Worm (Caenorhabditis elegans) whole organism, late embryonic: ENCODE measurements around the gene K10B2.4.

Experiments used
- C08G9.2 ChIP-seq: sonication (generic microtip); optimal IDR thresholded peaks from 2 replicates; lab custom pipeline; 2016; ENCODE audit warnings: mild to moderate bottlenecking, missing genetic modification characterization, moderate library complexity, missing compliant biosample characterization
- C38D4.7 ChIP-seq: fragments of 200-800 bp; sonication (Bioruptor generic); optimal IDR thresholded peaks from 2 replicates; lab custom pipeline; 2018; ENCODE audit warnings: mild to moderate bottlenecking, missing genetic modification characterization, moderate library complexity, missing compliant biosample characterization
- K09A11.1 ChIP-seq: sonication (generic microtip); optimal IDR thresholded peaks from 2 replicates; lab custom pipeline; 2017; ENCODE audit warnings: antibody characterized with exemption, mild to moderate bottlenecking, missing genetic modification characterization, missing compliant biosample characterization; ENCODE audit not compliant: insufficient read depth
- T23F11.4 ChIP-seq: fragments of 200-800 bp; sonication (Bioruptor generic); optimal IDR thresholded peaks from 2 replicates; lab custom pipeline; 2018; ENCODE audit warnings: mild to moderate bottlenecking, missing genetic modification characterization, missing compliant biosample characterization
- Y22D7AL.16 ChIP-seq: sonication (generic microtip); optimal IDR thresholded peaks from 2 replicates; lab custom pipeline; 2016; ENCODE audit warnings: missing genetic modification characterization, missing compliant biosample characterization
- ahr-1 ChIP-seq: sonication (generic microtip); optimal IDR thresholded peaks from 2 replicates; lab custom pipeline; 2016; ENCODE audit warnings: missing genetic modification characterization, missing compliant biosample characterization
- ama-1 ChIP-seq: fragments of 150-350 bp; optimal IDR thresholded peaks from 2 replicates; lab custom pipeline; 2014
- ceh-19 ChIP-seq: fragments of 200-800 bp; sonication (Bioruptor generic); optimal IDR thresholded peaks from 2 replicates; lab custom pipeline; 2018; ENCODE audit warnings: mild to moderate bottlenecking, missing genetic modification characterization, missing compliant biosample characterization
- ceh-2 ChIP-seq: sonication (generic microtip); optimal IDR thresholded peaks from 2 replicates; lab custom pipeline; 2016; ENCODE audit warnings: missing genotype, missing genetic modification characterization, missing compliant biosample characterization
- ceh-22 ChIP-seq: sonication (generic microtip); optimal IDR thresholded peaks from 2 replicates; lab custom pipeline; 2017; ENCODE audit warnings: missing biosample characterization, missing genetic modification characterization
- ceh-30 ChIP-seq: fragments of 150-350 bp; optimal IDR thresholded peaks from 2 replicates; lab custom pipeline; 2014; ENCODE audit warnings: missing biosample characterization, missing genetic modification characterization
- ceh-31 ChIP-seq: sonication (generic microtip); optimal IDR thresholded peaks from 2 replicates; lab custom pipeline; 2016; ENCODE audit warnings: missing genetic modification characterization, missing compliant biosample characterization
- ceh-48 ChIP-seq: sonication (generic microtip); optimal IDR thresholded peaks from 2 replicates; lab custom pipeline; 2016; ENCODE audit warnings: missing genetic modification characterization, inconsistent platforms, missing compliant biosample characterization
- che-1 ChIP-seq: sonication (generic microtip); optimal IDR thresholded peaks from 2 replicates; lab custom pipeline; 2016; ENCODE audit warnings: mild to moderate bottlenecking, missing genetic modification characterization, missing compliant biosample characterization
- eyg-1 ChIP-seq: sonication (generic microtip); optimal IDR thresholded peaks from 2 replicates; lab custom pipeline; 2016; ENCODE audit warnings: missing genotype, missing genetic modification characterization, missing compliant biosample characterization
- fkh-10 ChIP-seq: fragments of 150-350 bp; optimal IDR thresholded peaks from 2 replicates; lab custom pipeline; 2014; ENCODE audit warnings: missing biosample characterization, missing genetic modification reagents, missing genetic modification characterization
- fkh-6 ChIP-seq: sonication (generic microtip); optimal IDR thresholded peaks from 2 replicates; lab custom pipeline; 2016; ENCODE audit warnings: missing genetic modification characterization, missing compliant biosample characterization
- hlh-30 ChIP-seq: sonication (generic microtip); optimal IDR thresholded peaks from 2 replicates; lab custom pipeline; 2017; ENCODE audit warnings: antibody characterized with exemption, missing genetic modification characterization, missing compliant biosample characterization; ENCODE audit not compliant: insufficient read depth
- hlh-8 ChIP-seq: sonication (generic microtip); optimal IDR thresholded peaks from 2 replicates; lab custom pipeline; 2016; ENCODE audit warnings: missing genotype, missing genetic modification characterization, missing compliant biosample characterization
- nfya-1 ChIP-seq: sonication (generic microtip); optimal IDR thresholded peaks from 2 replicates; lab custom pipeline; 2017; ENCODE audit warnings: missing genetic modification characterization, mild to moderate bottlenecking, missing compliant biosample characterization, antibody characterized with exemption, moderate library complexity
- nhr-11 ChIP-seq: fragments of 150-350 bp; optimal IDR thresholded peaks from 2 replicates; lab custom pipeline; 2014; ENCODE audit warnings: missing biosample characterization, missing genetic modification characterization
- nhr-232 ChIP-seq: sonication (generic microtip); optimal IDR thresholded peaks from 2 replicates; lab custom pipeline; 2016; ENCODE audit warnings: missing genetic modification characterization, missing compliant biosample characterization
- npax-4 ChIP-seq: sonication (generic microtip); optimal IDR thresholded peaks from 2 replicates; lab custom pipeline; 2016; ENCODE audit warnings: missing genetic modification characterization, missing compliant biosample characterization
- pat-9 ChIP-seq: fragments of 200-800 bp; sonication (Bioruptor generic); optimal IDR thresholded peaks from 2 replicates; lab custom pipeline; 2018; ENCODE audit warnings: mild to moderate bottlenecking, missing genetic modification characterization, moderate library complexity, missing compliant biosample characterization
- pax-1 ChIP-seq: fragments of 150-350 bp; optimal IDR thresholded peaks from 2 replicates; lab custom pipeline; 2014; ENCODE audit warnings: missing biosample characterization, missing genetic modification characterization
- pha-4 ChIP-seq: fragments of 150-350 bp; optimal IDR thresholded peaks from 2 replicates; lab custom pipeline; 2018; ENCODE audit warnings: missing biosample characterization, missing genetic modification reagents, missing genetic modification characterization
- pros-1 ChIP-seq: fragments of 150-350 bp; optimal IDR thresholded peaks from 2 replicates; lab custom pipeline; 2014; ENCODE audit warnings: missing biosample characterization, missing genetic modification reagents, missing genetic modification characterization
- ref-2 ChIP-seq: sonication (generic microtip); optimal IDR thresholded peaks from 2 replicates; lab custom pipeline; 2016; ENCODE audit warnings: missing genetic modification characterization, missing compliant biosample characterization
- rnt-1 ChIP-seq: sonication (generic microtip); optimal IDR thresholded peaks from 2 replicates; lab custom pipeline; 2016; ENCODE audit warnings: missing genetic modification characterization, missing compliant biosample characterization
- sdc-2 ChIP-seq: sonication (generic microtip); optimal IDR thresholded peaks from 2 replicates; lab custom pipeline; 2016; ENCODE audit warnings: missing genotype, missing genetic modification characterization, missing compliant biosample characterization
- sox-2 ChIP-seq: fragments of 200-800 bp; sonication (Bioruptor generic); IDR thresholded peaks from 2 replicates; pipeline ENCODE4 v1.3.6; 2022; ENCODE audit warnings: missing genetic modification reagents, missing genetic modification characterization, missing compliant biosample characterization
- sox-4 ChIP-seq: sonication (generic microtip); optimal IDR thresholded peaks from 2 replicates; lab custom pipeline; 2017; ENCODE audit warnings: mild to moderate bottlenecking, missing genetic modification characterization, inconsistent platforms, missing compliant biosample characterization
- tbx-2 ChIP-seq: sonication (generic microtip); optimal IDR thresholded peaks from 2 replicates; lab custom pipeline; 2016; ENCODE audit warnings: missing genetic modification characterization, missing compliant biosample characterization
- tbx-7 ChIP-seq: sonication (generic microtip); optimal IDR thresholded peaks from 2 replicates; lab custom pipeline; 2016; ENCODE audit warnings: missing genotype, missing genetic modification characterization, missing compliant biosample characterization
- unc-55 ChIP-seq: sonication (generic microtip); optimal IDR thresholded peaks from 2 replicates; lab custom pipeline; 2017; ENCODE audit warnings: missing biosample characterization, missing genetic modification reagents, missing genetic modification characterization
- ztf-16 ChIP-seq: sonication (generic microtip); optimal IDR thresholded peaks from 2 replicates; lab custom pipeline; 2017; ENCODE audit warnings: missing genetic modification characterization, missing compliant biosample characterization

K10B2.4 gene

DNA sequence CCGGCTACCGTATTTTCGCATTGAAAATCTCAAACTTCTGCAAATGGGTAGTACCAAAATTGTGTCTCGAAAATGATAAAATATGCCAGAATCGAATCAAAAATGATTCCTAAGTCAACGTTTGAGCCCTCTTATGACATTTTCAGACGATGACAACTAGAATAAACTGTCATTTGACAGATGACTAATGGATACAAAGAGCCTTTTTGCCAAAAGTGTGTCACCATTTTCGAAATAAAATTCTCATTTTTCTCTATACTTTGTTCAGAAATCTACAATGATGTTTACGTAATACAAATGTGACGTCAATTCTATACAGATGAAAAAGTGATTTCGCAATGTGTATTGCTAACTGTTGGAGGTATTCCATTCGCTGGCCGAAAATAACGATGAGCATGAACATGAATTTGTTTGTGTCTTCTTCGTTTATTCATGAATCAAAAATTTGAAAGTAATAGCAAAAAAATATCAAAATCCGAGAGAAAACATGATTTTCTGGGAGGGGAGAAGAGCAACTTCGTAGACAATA, 14.1 kb downstream of the K10B2.4 start:
- TF ChIP-seq nfya-1 (no peak), ama-1 (lab: Kevin White, UChicago) (peak; percentile 77)

DNA sequence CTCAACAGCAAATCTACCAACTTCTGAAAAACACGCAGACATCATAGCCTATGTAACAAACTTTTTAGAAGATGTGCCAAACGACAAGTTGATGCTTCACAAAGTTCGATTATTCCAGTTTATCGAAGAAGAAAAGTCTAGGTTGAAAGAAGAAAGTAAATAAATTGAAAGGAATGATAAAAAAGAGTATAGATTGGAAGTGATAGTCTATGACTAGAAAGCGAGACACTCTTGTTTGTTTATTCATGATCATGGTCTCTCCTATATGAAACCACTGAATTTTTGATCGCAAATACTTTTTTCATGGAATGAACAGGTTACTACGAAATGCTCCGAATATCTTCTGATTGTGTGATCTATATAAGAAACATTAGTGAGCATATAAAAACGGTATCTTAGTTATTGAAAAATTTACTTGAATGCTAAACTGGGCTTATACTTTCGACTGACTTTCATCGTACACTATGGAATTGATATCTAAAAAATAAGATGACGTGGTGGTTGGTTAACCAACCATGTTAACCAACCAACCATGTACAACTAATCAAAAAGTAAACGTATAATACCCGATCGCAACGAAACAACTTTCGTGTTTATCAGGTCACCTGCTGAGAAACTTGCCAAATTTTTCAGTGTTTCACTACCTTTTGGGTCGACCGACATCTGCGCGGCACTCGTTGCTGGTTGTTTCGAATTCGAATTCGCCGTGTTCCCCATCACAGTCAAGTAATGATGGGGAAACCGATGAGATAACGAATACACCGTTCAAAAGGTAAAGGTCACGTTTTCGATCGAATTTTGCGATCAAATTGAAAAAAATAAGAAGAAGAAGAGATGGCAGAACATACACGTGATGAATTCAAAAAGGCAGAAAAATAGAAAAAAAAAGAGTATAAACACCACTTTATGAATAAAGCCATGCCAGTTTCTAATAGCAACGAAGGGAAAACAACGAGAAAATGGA, 15.3 kb downstream of the K10B2.4 start, which contains the start of gene C32D5.8:
TSS of gene C32D5.8 (minus strand) at position 770 of the 964 bp plus-strand sequence.
- TF ChIP-seq ceh-19 = no peak
- no peak for TF ChIP-seq sdc-2
- TF ChIP-seq T23F11.4 (GFP tag; lab: Kevin White, UChicago) = no peak
- TF ChIP-seq npax-4 (tag; lab: Kevin White, UChicago) = no peak
- no peak for TF ChIP-seq eyg-1
- no peak for TF ChIP-seq ama-1 (lab: Kevin White, UChicago)
- no peak for TF ChIP-seq che-1 (tag; lab: Kevin White, UChicago)
- TF ChIP-seq fkh-10 = no peak
- no peak for TF ChIP-seq ceh-48 (tag; lab: Kevin White, UChicago)
- TF ChIP-seq sox-2 (GFP tag; lab: Robert Waterston, UW) = no peak
- TF ChIP-seq ahr-1 (tag; lab: Kevin White, UChicago) = no peak
- TF ChIP-seq ceh-2 (tag; lab: Kevin White, UChicago) = no peak
- no peak for TF ChIP-seq ceh-30 (tag; lab: Kevin White, UChicago)
- TF ChIP-seq ceh-31 = no peak
- TF ChIP-seq pat-9 (tag; lab: Kevin White, UChicago) = no peak

DNA sequence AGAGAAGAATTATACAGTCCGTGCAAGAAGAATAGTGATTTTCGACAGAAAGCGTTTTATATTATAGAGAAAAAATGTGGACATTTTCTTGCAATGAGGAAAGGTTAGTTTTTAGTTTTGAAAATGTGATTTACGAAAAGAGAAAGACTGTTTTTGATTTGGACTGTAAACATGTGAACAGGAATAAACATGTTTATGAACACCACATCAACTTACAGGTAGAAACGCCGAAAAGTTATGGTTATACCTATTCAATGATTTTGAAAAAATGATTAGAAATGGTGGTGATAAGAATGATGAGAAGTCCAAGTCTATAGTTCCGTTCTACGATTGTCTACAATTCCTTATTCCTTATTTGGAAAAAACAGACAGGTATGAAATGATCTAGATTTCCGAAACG, 16.2 kb downstream of the K10B2.4 start:
- TF ChIP-seq tbx-7 (tag; lab: Kevin White, UChicago) = no peak
- TF ChIP-seq pros-1 (tag; lab: Kevin White, UChicago) = no peak

DNA sequence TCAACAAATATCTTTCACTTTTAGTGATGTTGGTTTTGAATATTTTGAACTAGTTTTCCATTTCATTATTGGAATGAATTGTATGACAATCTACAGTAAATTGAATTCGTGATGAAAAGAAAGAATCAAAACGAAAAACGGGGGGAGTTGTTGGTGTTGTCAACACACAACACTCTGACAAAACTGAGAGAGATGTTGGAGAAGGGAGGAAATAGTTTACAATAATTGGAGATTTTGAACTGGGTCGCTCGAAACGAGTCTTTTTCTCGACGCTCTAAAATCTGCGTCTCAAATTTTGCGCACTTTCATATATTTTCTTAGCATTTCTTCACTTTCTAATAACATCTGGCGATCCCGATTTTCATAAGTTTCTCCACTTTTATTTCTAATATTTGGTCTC, 16.9 kb downstream of the K10B2.4 start, which contains the start of gene txt-18:
TSS of gene txt-18 (plus strand) at position 180 of the 400 bp plus-strand sequence.
- TF ChIP-seq ceh-30 (tag; lab: Kevin White, UChicago) = no peak

DNA sequence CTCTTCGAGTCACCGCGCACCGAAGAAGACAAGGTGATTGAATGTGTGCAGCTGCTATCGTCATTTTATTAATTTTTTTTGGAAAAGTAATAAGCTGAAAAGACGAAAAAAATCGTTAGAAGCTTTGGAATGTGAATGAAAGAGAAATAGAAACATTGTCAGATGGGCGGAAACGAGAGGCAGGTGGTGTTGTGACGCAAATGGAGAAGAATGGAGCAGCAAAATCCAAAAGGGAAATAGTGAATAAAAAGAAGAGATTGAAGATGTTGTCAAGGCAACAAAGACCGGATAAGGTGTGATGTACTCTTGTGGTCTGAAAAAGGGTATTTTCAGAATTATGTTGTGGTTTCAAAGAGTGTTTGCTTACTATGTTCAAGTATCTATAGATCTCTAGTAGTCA, 18.3 kb downstream of the K10B2.4 start:
- TF ChIP-seq ztf-16 (tag; lab: Kevin White, UChicago) (no peak), ceh-22 (tag; lab: Kevin White, UChicago) (no peak), ahr-1 (tag; lab: Kevin White, UChicago) (no peak), fkh-6 (tag; lab: Kevin White, UChicago) (no peak), ceh-31 (no peak), unc-55 (GFP tag; lab: Kevin White, UChicago) (no peak), pha-4 (tag; lab: Kevin White, UChicago) (no peak), ceh-30 (tag; lab: Kevin White, UChicago) (no peak), C08G9.2 (tag; lab: Kevin White, UChicago) (no peak), Y22D7AL.16 (tag; lab: Kevin White, UChicago) (no peak), ceh-19 (no peak), pat-9 (tag; lab: Kevin White, UChicago) (no peak)

DNA sequence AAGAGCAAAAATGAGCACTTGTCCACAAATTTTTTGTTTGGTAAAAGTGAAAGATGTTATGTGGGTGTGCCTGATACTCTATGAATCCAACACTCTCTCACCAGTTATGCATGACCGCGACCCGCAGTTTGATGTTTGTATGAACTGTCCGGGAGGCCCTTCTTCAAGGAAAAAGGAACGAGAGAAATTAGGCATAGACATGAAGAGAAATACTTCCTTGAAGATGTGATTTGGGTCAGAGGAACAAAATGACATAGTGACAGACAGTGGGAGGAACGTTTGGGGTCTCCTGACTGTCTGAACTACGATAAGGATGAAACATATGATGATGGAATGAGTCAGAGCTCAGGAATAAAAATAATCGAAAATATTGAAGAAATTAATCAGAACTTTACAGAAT, 19.7 kb downstream of the K10B2.4 start:
- TF ChIP-seq ceh-31 = no peak
- TF ChIP-seq ceh-48 (tag; lab: Kevin White, UChicago) = no peak
- no peak for TF ChIP-seq nhr-11
- no peak for TF ChIP-seq pax-1
- TF ChIP-seq ahr-1 (tag; lab: Kevin White, UChicago) = no peak
- no peak for TF ChIP-seq nhr-232 (tag; lab: Kevin White, UChicago)
- no peak for TF ChIP-seq T23F11.4 (GFP tag; lab: Kevin White, UChicago)
- no peak for TF ChIP-seq C38D4.7 (GFP tag; lab: Kevin White, UChicago)
- no peak for TF ChIP-seq tbx-2 (tag; lab: Kevin White, UChicago)
- no peak for TF ChIP-seq eyg-1
- no peak for TF ChIP-seq hlh-8 (tag; lab: Kevin White, UChicago)
- TF ChIP-seq K09A11.1 (tag; lab: Kevin White, UChicago) = no peak
- no peak for TF ChIP-seq C08G9.2 (tag; lab: Kevin White, UChicago)
- TF ChIP-seq hlh-30 = no peak
- no peak for TF ChIP-seq rnt-1 (tag; lab: Kevin White, UChicago)
- no peak for TF ChIP-seq ref-2 (tag; lab: Kevin White, UChicago)
- TF ChIP-seq ceh-30 (tag; lab: Kevin White, UChicago) = no peak
- TF ChIP-seq sox-4 (tag; lab: Kevin White, UChicago) = no peak
- TF ChIP-seq npax-4 (tag; lab: Kevin White, UChicago) = no peak
